Worm (Caenorhabditis elegans): Measurements from ENCODE around the gene T07F8.4.

The T07F8.4 gene

ce11 chrII:7157415-7157814 lies 25.6 kb upstream of the T07F8.4 start (continued):
- no peak for TF ChIP-seq unc-39 (tag; optimal IDR thresholded peaks at IDR 0.05)
- peak in 1 of 2 experiments; percentile 39 for TF ChIP-seq mdl-1 (tag; optimal IDR thresholded peaks at IDR 0.05)
- no peak for TF ChIP-seq gei-8 (GFP tag; optimal IDR thresholded peaks at IDR 0.05)
- no peak for TF ChIP-seq unc-130 (GFP tag; optimal IDR thresholded peaks at IDR 0.05)
- no peak for TF ChIP-seq dmd-8 (GFP tag; IDR thresholded peaks at IDR 0.05)
- no peak for TF ChIP-seq ceh-62 (tag; optimal IDR thresholded peaks at IDR 0.05)

ce11 chrII:7155392-7155791 lies 23.6 kb upstream of the T07F8.4 start, which contains the start of gene C27H5.2:
C27H5.2 (plus strand) TSS chrII:7155581.
- TF ChIP-seq dmd-9 (GFP tag; IDR thresholded peaks at IDR 0.05) (no peak), hmg-1.1 (GFP tag; IDR thresholded peaks at IDR 0.05) (0 out of 2 replicates have a peak, but pooled peaks have one; percentile 18), ces-1 (GFP tag; optimal IDR thresholded peaks at IDR 0.05) (no peak), mep-1 (tag; optimal IDR thresholded peaks at IDR 0.05) (peak; percentile 29), aha-1 (tag) (no peak), nhr-11 (tag; optimal IDR thresholded peaks at IDR 0.05) (no peak), fkh-10 (GFP tag; optimal IDR thresholded peaks at IDR 0.05) (no peak), ceh-28 (tag; optimal IDR thresholded peaks at IDR 0.05) (no peak), ztf-7 (tag; optimal IDR thresholded peaks at IDR 0.05) (no peak), lin-15B (tag; optimal IDR thresholded peaks at IDR 0.05) (no peak), nhr-102 (tag; optimal IDR thresholded peaks at IDR 0.05) (peak; percentile 20), unc-130 (GFP tag; optimal IDR thresholded peaks at IDR 0.05) (no peak), vab-7 (GFP tag; IDR thresholded peaks at IDR 0.05) (no peak), attf-4 (tag; optimal IDR thresholded peaks at IDR 0.05) (no peak), nhr-111 (GFP tag; optimal IDR thresholded peaks at IDR 0.05) (no peak), hlh-30 (tag; optimal IDR thresholded peaks at IDR 0.05; ENCODE audit: insufficient read depth) (peak; percentile 8), zag-1 (tag; optimal IDR thresholded peaks at IDR 0.05) (no peak), sdz-12 (GFP tag; optimal IDR thresholded peaks at IDR 0.05) (no peak), aly-2 (tag; optimal IDR thresholded peaks at IDR 0.05) (no peak), mes-2 (tag; optimal IDR thresholded peaks at IDR 0.05; ENCODE audit: poor library complexity, severe bottlenecking) (peak; percentile 47), hif-1 (tag; optimal IDR thresholded peaks at IDR 0.05) (no peak), unc-62 (GFP tag; optimal IDR thresholded peaks at IDR 0.05 in 1 of 2) (no peak), unc-62 (tag; optimal IDR thresholded peaks at IDR 0.05) (no peak), nhr-41 (GFP tag; IDR thresholded peaks at IDR 0.05) (no peak), snpc-1.2 (GFP tag; IDR thresholded peaks at IDR 0.05) (no peak), ZK337.2 (GFP tag; IDR thresholded peaks at IDR 0.05) (no peak), zip-2 (tag; optimal IDR thresholded peaks at IDR 0.05) (no peak), dmd-6 (GFP tag; IDR thresholded peaks at IDR 0.05) (peak; percentile 7; the same call in 1 of the 2 replicates), Y105C5A.15 (GFP tag; IDR thresholded peaks at IDR 0.05) (no peak), jun-1 (tag; optimal IDR thresholded peaks at IDR 0.05) (no peak), lin-1 (GFP tag; IDR thresholded peaks at IDR 0.05) (no peak), ceh-32 (tag; optimal IDR thresholded peaks at IDR 0.05; ENCODE audit: poor library complexity) (no peak), spr-3 (GFP tag; optimal IDR thresholded peaks at IDR 0.05) (no peak), nhr-42 (GFP tag; IDR thresholded peaks at IDR 0.05) (no peak), skn-1 (tag; optimal IDR thresholded peaks at IDR 0.05) (no peak), zfp-3 (GFP tag; conservative IDR thresholded peaks at IDR 0.05) (no peak), nhr-76 (tag; optimal IDR thresholded peaks at IDR 0.05) (no peak), ama-1 (optimal IDR thresholded peaks at IDR 0.05) (peak; percentile 84), R02D3.7 (tag; optimal IDR thresholded peaks at IDR 0.05) (no peak), hlh-11 (tag; optimal IDR thresholded peaks at IDR 0.05) (peak; percentile 68), egl-27 (tag; optimal IDR thresholded peaks at IDR 0.05) (no peak), daf-19 (GFP tag; conservative IDR thresholded peaks at IDR 0.05) (no peak), daf-12 (tag; optimal IDR thresholded peaks at IDR 0.05) (no peak), nhr-237 (tag; optimal IDR thresholded peaks at IDR 0.05) (no peak), saeg-2 (GFP tag; IDR thresholded peaks at IDR 0.05) (no peak), dve-1 (tag; optimal IDR thresholded peaks at IDR 0.05; ENCODE audit: insufficient read depth) (peak; percentile 8), spr-1 (tag; optimal IDR thresholded peaks at IDR 0.05) (no peak)
